Fruit fly (Drosophila melanogaster): ENCODE results near the gene CG5746.

Gene CG5746

DNA sequence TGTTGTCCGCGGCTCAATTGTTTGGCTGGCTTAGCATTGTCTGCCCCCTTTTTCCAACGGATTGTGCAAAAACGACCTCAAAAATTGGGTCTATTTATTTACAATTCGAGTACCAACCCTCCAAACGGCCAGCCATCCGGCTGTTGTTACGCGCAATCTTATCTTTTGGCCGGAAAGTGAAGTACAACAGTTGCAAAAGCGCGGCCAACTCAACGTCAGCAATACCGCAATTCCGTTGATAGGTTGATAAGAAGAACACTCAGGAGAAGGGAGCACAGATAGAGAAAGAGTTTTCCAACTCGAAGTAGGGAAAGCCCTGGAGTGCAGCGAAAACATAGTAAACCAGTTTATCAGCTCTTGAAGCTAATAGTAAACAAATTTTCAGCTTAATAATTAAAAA is 51.7 kb downstream of the CG5746 start:
- no peak for TF ChIP-seq CG8478 (optimal IDR thresholded peaks at IDR 0.05)
- TF ChIP-seq CTCF (optimal IDR thresholded peaks at IDR 0.05): no peak

DNA sequence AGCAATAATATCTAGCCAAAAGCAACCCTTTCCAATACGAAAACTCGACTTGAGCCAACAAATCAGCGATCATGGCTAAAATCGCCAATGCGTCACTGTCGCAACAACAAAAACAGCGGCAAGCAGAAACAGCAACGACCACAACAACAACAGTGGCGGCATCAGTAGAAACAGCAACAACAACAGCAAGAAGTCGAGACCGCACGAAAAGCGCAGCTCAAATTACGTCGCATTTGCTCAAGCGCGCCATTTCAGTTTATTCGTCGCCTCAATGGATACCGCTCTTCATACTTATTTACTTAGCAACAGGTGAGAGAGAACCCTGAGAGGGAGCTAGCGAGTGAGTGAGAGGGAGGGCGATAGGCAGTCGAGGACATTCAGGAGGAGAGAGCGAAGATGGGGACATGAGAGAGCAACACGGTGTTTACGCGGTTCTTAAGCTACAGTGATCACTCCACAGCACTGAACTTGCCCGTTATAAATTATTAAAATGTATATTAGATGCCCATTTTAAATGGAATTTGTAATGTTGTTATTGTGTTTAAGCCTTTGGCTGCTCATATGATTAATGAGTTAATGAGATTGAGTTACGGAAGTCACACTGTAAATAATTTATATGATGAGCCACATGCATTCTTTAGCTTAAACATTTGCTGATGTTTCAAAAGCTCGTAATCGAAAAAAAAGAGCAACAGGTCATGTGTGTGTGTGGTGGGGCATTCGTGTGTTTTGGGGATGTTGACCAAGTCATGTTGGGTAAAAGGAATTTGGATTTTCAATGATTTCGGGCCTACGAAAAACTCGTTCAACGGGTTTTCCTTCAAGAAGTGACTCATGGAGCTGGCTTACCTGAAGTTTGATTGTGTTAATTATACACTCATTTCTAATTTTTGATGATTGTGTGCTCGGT is 52.8 kb downstream of the CG5746 start:
- TF ChIP-seq CG8478 (optimal IDR thresholded peaks at IDR 0.05) (no peak), CTCF (optimal IDR thresholded peaks at IDR 0.05) (no peak)

DNA sequence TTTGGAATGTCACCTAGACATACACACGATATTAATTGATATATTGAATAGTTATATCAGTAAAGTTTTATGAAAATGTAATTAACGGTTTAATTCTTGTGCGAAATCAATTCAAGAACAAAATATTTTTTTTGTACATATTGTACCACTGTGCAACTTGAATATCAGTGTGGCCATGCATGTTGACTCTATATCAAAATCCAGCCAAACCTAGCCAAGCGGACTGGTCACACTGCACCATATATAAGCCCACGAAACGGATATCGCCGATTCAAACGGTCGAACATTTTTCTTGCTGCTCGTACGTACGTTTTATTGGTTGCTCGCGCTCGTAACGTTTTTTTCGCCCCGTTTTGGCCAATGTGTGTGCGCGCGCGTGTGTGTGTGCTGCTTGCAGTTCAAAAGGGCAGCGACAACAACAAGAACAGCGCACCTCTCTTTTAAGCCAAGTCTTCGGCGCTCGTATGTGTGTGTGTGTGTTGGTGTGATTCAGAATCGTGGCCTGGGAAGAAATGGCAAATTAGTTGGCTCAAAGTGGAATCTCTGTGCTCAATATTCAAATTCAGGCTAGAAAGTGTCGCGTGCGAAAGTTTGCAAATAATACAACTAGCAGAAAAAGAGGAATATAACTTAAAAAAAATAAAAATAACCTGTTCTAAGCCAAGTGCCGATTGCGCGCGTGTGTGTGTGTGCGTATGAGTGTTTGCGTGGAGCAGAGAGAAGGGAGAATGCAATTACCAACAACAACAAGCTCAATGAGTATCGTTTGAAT is 53.6 kb downstream of the CG5746 start, which contains the start of gene crb:
Gene crb (plus strand): TSS at position 295 of the 772 bp plus-strand sequence.
- TF ChIP-seq CG8478 (optimal IDR thresholded peaks at IDR 0.05): no peak
- TF ChIP-seq CTCF (optimal IDR thresholded peaks at IDR 0.05): no peak

DNA sequence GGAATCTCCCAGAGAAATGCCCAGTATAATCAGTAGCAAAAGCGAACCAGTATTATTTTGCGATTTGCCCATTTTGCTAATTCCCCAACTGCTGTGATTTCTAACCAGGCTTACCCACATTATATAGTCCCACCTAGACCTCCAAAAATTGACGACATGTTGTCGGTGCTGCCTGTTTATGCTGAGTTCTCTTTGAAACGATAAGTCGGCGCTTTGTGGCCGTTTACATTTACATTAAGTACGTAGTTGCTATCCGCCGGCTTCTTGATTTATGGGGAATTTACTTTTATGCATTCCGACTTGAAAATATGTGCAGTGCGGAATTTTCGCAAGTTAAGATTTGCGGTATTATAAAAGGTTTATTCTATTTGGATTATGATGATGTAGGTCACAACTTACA is 54.3 kb downstream of the CG5746 start, which contains the start of gene CG5715:
Gene CG5715 (minus strand): TSS at position 101 of the 400 bp plus-strand sequence.
- no peak for TF ChIP-seq CG8478 (optimal IDR thresholded peaks at IDR 0.05)
- TF ChIP-seq CTCF (optimal IDR thresholded peaks at IDR 0.05): no peak
